Worm (Caenorhabditis elegans): ENCODE measurements around the gene Y7A5A.20.

DNA sequence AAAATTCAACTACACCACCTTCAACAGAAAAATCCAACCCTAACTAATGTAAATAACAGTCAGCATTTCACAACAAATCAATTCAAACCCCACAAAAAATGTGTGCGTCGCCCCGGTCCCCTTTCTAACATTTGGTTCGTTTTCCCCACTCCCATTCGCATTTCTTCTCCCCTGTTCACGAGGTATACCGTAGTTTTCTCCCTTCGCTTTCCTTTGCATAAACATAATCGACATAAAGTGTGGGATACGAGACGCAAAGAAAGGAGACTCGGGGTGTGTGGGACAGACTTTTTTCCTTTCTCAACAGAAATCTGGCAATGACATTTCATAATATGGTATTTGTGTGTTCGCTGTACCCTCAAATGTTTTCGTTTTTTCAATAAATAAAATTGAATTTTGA lies 16.8 kb upstream of the Y7A5A.20 start:
- TF ChIP-seq ama-1 (optimal IDR thresholded peaks at IDR 0.05) (no peak), ets-7 (tag; optimal IDR thresholded peaks at IDR 0.05) (no peak), tbx-11 (GFP tag; IDR thresholded peaks at IDR 0.05) (no peak), hmbx-1 (tag; optimal IDR thresholded peaks at IDR 0.05) (no peak), flt-1 (GFP tag; IDR thresholded peaks at IDR 0.05) (no peak)

Measured in whole organism, early embryonic.